Fruit fly (Drosophila melanogaster): Measurements from ENCODE around the gene Kcmf1.

dm6 chr3R:9039448-9039847 is 24.7 kb upstream of the Kcmf1 start, which contains the start of gene neur:
- no peak for TF ChIP-seq CTCF (optimal IDR thresholded peaks at IDR 0.05)
- no peak for TF ChIP-seq CG8478 (optimal IDR thresholded peaks at IDR 0.05)

Data from S2 (cell line).